Worm (Caenorhabditis elegans) whole organism, L4 larva: Measurements from ENCODE around the gene mig-18.

Source experiments
- R02D3.7 ChIP-seq: fragments of 150-350 bp; sonication (generic microtip); optimal IDR thresholded peaks from 3 replicates; lab custom pipeline; 2014; ENCODE audit warnings: missing biosample characterization, missing genetic modification characterization
- ama-1 ChIP-seq: fragments of 150-350 bp; optimal IDR thresholded peaks from 2 replicates; lab custom pipeline; 2014; ENCODE audit warnings: inconsistent platforms, mixed read lengths
- cey-2 ChIP-seq: sonication (generic microtip); optimal IDR thresholded peaks from 3 replicates; lab custom pipeline; 2017; ENCODE audit warnings: missing genetic modification characterization, mild to moderate bottlenecking, missing compliant biosample characterization, antibody characterized with exemption, borderline replicate concordance; ENCODE audit not compliant: insufficient read depth
- ctbp-1 ChIP-seq: fragments of 200-800 bp; sonication (Bioruptor generic); IDR thresholded peaks from 2 replicates; pipeline ENCODE4 v1.3.6; 2022; ENCODE audit warnings: missing genetic modification reagents, missing genetic modification characterization, missing compliant biosample characterization
- lin-39 ChIP-seq: fragments of 150-350 bp; optimal IDR thresholded peaks from 2 replicates; lab custom pipeline; 2014; ENCODE audit warnings: missing biosample characterization, missing genetic modification reagents, missing genetic modification characterization
- mdt-29 ChIP-seq: fragments of 200-800 bp; sonication (Bioruptor generic); IDR thresholded peaks from 2 replicates; pipeline ENCODE4 v1.3.6; 2022; ENCODE audit warnings: missing genetic modification reagents, missing genetic modification characterization, missing compliant biosample characterization
- nhr-42 ChIP-seq: fragments of 200-800 bp; sonication (Bioruptor generic); IDR thresholded peaks from 2 replicates; pipeline ENCODE4 v1.3.6; 2022; ENCODE audit warnings: missing genetic modification characterization, missing compliant biosample characterization
- pha-4 ChIP-seq, 2 experiments: fragments of 150-350 bp in 1 of 2; fragments of 200-800 bp in 1 of 2; sonication (Bioruptor generic) in 1 of 2; IDR thresholded peaks in 1 of 2; optimal IDR thresholded peaks in 1 of 2; 2 replicates each; pipeline versions ENCODE4 v1.3.6 to Lab custom; 2014 to 2022; ENCODE audit warnings: missing genetic modification characterization in 2 of 2, missing genetic modification reagents in 2 of 2, missing biosample characterization in 1 of 2, missing compliant biosample characterization in 1 of 2
- set-16 ChIP-seq: fragments of 200-800 bp; sonication (Bioruptor generic); IDR thresholded peaks from 2 replicates; pipeline ENCODE4 v1.3.6; 2022; ENCODE audit warnings: missing genetic modification reagents, missing genetic modification characterization, missing compliant biosample characterization
- zip-11 ChIP-seq: fragments of 200-800 bp; sonication (Bioruptor generic); IDR thresholded peaks from 2 replicates; pipeline ENCODE4 v1.3.6; 2022; ENCODE audit warnings: missing genetic modification characterization, missing compliant biosample characterization

ce11 chrIII:13436843-13437242 lies 33.8 kb downstream of the mig-18 start, which contains the start of gene F45G2.9:
- TF ChIP-seq set-16 (GFP tag; lab: Robert Waterston, UW) (no peak), nhr-42 (no peak), ctbp-1 (no peak), ama-1 (lab: Kevin White, UChicago) (no peak), lin-39 (tag; lab: Kevin White, UChicago) (no peak), zip-11 (GFP tag; lab: Robert Waterston, UW) (no peak), pha-4 (GFP tag; IDR thresholded peaks at IDR 0.05; lab: Robert Waterston, UW) (no peak), pha-4 (tag; optimal IDR thresholded peaks at IDR 0.05; lab: Kevin White, UChicago) (no peak), cey-2 (tag; lab: Kevin White, UChicago) (no peak), mdt-29 (GFP tag; lab: Robert Waterston, UW) (no peak), R02D3.7 (no peak)
